Worm (Caenorhabditis elegans): ENCODE data around the gene lmtr-2.

DNA sequence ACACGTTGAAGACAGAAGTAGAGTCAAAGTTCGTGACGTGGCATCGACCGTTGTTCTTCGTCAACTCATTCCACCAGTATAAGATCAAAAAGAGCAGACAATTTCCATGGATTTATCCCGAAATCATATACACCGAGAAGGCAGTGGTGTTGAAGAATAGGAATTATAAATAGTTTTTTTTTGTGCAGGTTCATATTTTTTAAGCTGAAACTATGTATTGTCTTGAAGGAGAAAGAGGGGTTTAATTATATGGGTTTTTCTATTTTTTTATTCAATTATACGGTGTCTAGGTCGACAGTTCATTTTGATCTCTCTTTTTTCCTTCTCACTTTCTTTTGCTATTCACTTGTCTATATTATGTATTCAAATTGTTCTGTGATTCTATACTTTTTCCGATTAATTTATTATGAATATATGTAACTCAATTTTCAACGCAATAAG, 28.2 kb upstream of the lmtr-2 start:
- no peak for TF ChIP-seq mdl-1 (tag; optimal IDR thresholded peaks at IDR 0.05)
- no peak for TF ChIP-seq ama-1 (optimal IDR thresholded peaks at IDR 0.05)
- TF ChIP-seq alr-1 (tag; optimal IDR thresholded peaks at IDR 0.05): no peak
- peak in 1 of 2 experiments; percentile 45 for TF ChIP-seq lsy-2 (tag; optimal IDR thresholded peaks at IDR 0.05)
- TF ChIP-seq snpc-4 (tag; optimal IDR thresholded peaks at IDR 0.05): no peak
- TF ChIP-seq ceh-82 (tag; optimal IDR thresholded peaks at IDR 0.05): no peak
- no peak for TF ChIP-seq nhr-12 (tag; optimal IDR thresholded peaks at IDR 0.05)
- TF ChIP-seq ztf-4 (tag; optimal IDR thresholded peaks at IDR 0.05): peak; percentile 73
- TF ChIP-seq ZK546.5 (tag; optimal IDR thresholded peaks at IDR 0.05): no peak
- no peak for TF ChIP-seq aly-2 (tag; optimal IDR thresholded peaks at IDR 0.05)
- TF ChIP-seq fos-1 (tag; optimal IDR thresholded peaks at IDR 0.05): no peak
- no peak for TF ChIP-seq unc-62 (GFP tag; optimal IDR thresholded peaks at IDR 0.05)
- no peak for TF ChIP-seq nhr-129 (tag; optimal IDR thresholded peaks at IDR 0.05)
- no peak for TF ChIP-seq zag-1 (tag; optimal IDR thresholded peaks at IDR 0.05)

Measured in whole organism, L2 larva.